Fruit fly (Drosophila melanogaster) Kc167 (cell line): Measurements from ENCODE around the gene blot.

Experiments
- Sin3A ChIP-seq: fragments of >200 bp; optimal IDR thresholded peaks from 2 replicates; lab custom pipeline; 2018; ENCODE audit warnings: missing external identifiers
- h ChIP-seq: fragments of >200 bp; optimal IDR thresholded peaks from 3 replicates; lab custom pipeline; 2018; ENCODE audit warnings: missing external identifiers
- insv ChIP-seq: fragments of >200 bp; optimal IDR thresholded peaks from 3 replicates; lab custom pipeline; 2018; ENCODE audit warnings: missing external identifiers
- psq ChIP-seq: fragments of >200 bp; optimal IDR thresholded peaks from 2 replicates; lab custom pipeline; 2017; ENCODE audit warnings: missing external identifiers

DNA sequence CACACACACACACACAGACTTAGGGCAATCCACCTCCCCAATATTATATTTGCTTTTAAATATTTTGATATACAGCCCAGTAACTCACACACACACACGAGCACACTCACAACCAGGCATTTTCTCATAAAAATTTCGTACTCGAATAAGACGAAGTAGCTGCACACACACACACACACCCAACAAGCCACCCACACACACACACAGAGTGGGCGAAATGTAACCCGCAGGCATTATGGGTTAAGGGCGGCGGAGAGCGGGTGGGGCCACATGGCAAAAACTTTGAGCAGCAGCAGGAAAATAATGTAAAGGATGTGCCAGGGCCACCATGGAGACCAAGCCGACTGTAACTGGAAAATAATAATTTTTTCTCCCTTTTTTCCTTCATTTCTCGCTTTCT lies 20.3 kb upstream of the blot start:
- TF ChIP-seq Sin3A (lab: Kevin White, UChicago) (no peak), insv (lab: Kevin White, UChicago) (no peak), psq (lab: Kevin White, UChicago) (no peak), h (lab: Kevin White, UChicago) (no peak)
